Worm (Caenorhabditis elegans) whole organism, midembryonic: ENCODE data around the gene C04A2.15.

Source experiments
- T22C8.4 ChIP-seq: fragments of 200-800 bp; sonication (Bioruptor generic); IDR thresholded peaks from 2 replicates; pipeline ENCODE4 v1.3.6; 2022; ENCODE audit warnings: missing genetic modification characterization, missing compliant biosample characterization
- cog-1 ChIP-seq: sonication (generic microtip); optimal IDR thresholded peaks from 2 replicates; lab custom pipeline; 2016; ENCODE audit warnings: missing genetic modification characterization, missing compliant biosample characterization
- tab-1 ChIP-seq: fragments of 200-800 bp; sonication (Bioruptor generic); IDR thresholded peaks from 2 replicates; pipeline ENCODE4 v1.3.6; 2022; ENCODE audit warnings: missing genetic modification characterization, missing compliant biosample characterization

ce11 chrII:6812514-6812913 lies 39.5 kb upstream of the C04A2.15 start:
- TF ChIP-seq cog-1 (tag; lab: Kevin White, UChicago) (no peak), tab-1 (GFP tag; lab: Robert Waterston, UW) (no peak), T22C8.4 (GFP tag; lab: Robert Waterston, UW) (no peak)
